Worm (Caenorhabditis elegans) whole organism, L4 larva: ENCODE data around the gene T16G12.1.
"Not testable (repeated sequence)": the region's sequence is repeated elsewhere in the genome, so short reads cannot be mapped to it uniquely, and the experiment has no call there.

Experiments
- F10B5.3 ChIP-seq: sonication (generic microtip); optimal IDR thresholded peaks from 2 replicates; lab custom pipeline; 2016; ENCODE audit warnings: mild to moderate bottlenecking, missing genetic modification characterization, missing compliant biosample characterization
- F26F4.8 ChIP-seq: fragments of 200-800 bp; sonication (Bioruptor generic); conservative IDR thresholded peaks from 2 replicates; pipeline ENCODE4 v1.3.6; 2022; ENCODE audit warnings: missing genetic modification characterization, missing compliant biosample characterization
- F44E2.7 ChIP-seq: fragments of 200-800 bp; sonication (Bioruptor generic); IDR thresholded peaks from 2 replicates; pipeline ENCODE4 v2.1.2; 2022; ENCODE audit warnings: missing genetic modification characterization, missing compliant biosample characterization
- T20F7.1 ChIP-seq: fragments of 200-800 bp; sonication (Bioruptor generic); optimal IDR thresholded peaks from 2 replicates; lab custom pipeline; 2018; ENCODE audit warnings: mild to moderate bottlenecking, missing genetic modification characterization, missing compliant biosample characterization
- aha-1 ChIP-seq: fragments of 150-350 bp; peaks from one replicate; lab custom pipeline; 2014; ENCODE audit warnings: missing biosample characterization, missing genetic modification characterization
- aly-2 ChIP-seq: sonication (generic microtip); optimal IDR thresholded peaks from 2 replicates; lab custom pipeline; 2018; ENCODE audit warnings: missing biosample characterization, missing genetic modification characterization
- arid-1 ChIP-seq: fragments of 200-800 bp; sonication (Bioruptor generic); conservative IDR thresholded peaks from 2 replicates; pipeline ENCODE4 v1.3.6; 2022; ENCODE audit warnings: missing genetic modification reagents, missing genetic modification characterization, missing compliant biosample characterization
- attf-4 ChIP-seq: sonication (generic microtip); optimal IDR thresholded peaks from 3 replicates; lab custom pipeline; 2017; ENCODE audit warnings: missing biosample characterization, missing genetic modification characterization
- ceh-32 ChIP-seq: sonication (generic microtip); optimal IDR thresholded peaks from 2 replicates; lab custom pipeline; 2016; ENCODE audit warnings: mild to moderate bottlenecking, missing genetic modification characterization, missing compliant biosample characterization; ENCODE audit not compliant: poor library complexity
- cey-2 ChIP-seq: sonication (generic microtip); optimal IDR thresholded peaks from 3 replicates; lab custom pipeline; 2017; ENCODE audit warnings: missing genetic modification characterization, mild to moderate bottlenecking, missing compliant biosample characterization, antibody characterized with exemption, borderline replicate concordance; ENCODE audit not compliant: insufficient read depth
- ctbp-1 ChIP-seq: fragments of 200-800 bp; sonication (Bioruptor generic); IDR thresholded peaks from 2 replicates; pipeline ENCODE4 v1.3.6; 2022; ENCODE audit warnings: missing genetic modification reagents, missing genetic modification characterization, missing compliant biosample characterization
- daf-8 ChIP-seq: fragments of 200-800 bp; sonication (Bioruptor generic); IDR thresholded peaks from 2 replicates; pipeline ENCODE4 v1.3.6; 2022; ENCODE audit warnings: missing genetic modification characterization, missing compliant biosample characterization
- dmd-6 ChIP-seq: fragments of 200-800 bp; sonication (Bioruptor generic); IDR thresholded peaks from 2 replicates; pipeline ENCODE4 v1.3.6; 2022; ENCODE audit warnings: missing genetic modification reagents, missing genetic modification characterization, missing compliant biosample characterization
- dmd-8 ChIP-seq: fragments of 200-800 bp; sonication (Bioruptor generic); IDR thresholded peaks from 2 replicates; pipeline ENCODE4 v1.3.6; 2022; ENCODE audit warnings: missing genetic modification characterization, missing compliant biosample characterization
- fkh-10 ChIP-seq: fragments of 150-350 bp; optimal IDR thresholded peaks from 2 replicates; lab custom pipeline; 2014; ENCODE audit warnings: missing biosample characterization, missing genetic modification reagents, missing genetic modification characterization
- fos-1 ChIP-seq: fragments of 150-350 bp; optimal IDR thresholded peaks from 2 replicates; lab custom pipeline; 2014; ENCODE audit warnings: missing biosample characterization, missing genetic modification characterization
- hlh-30 ChIP-seq: sonication (generic microtip); optimal IDR thresholded peaks from 2 replicates; lab custom pipeline; 2017; ENCODE audit warnings: antibody characterized with exemption, mild to moderate bottlenecking, missing genetic modification characterization, missing compliant biosample characterization; ENCODE audit not compliant: insufficient read depth
- jun-1 ChIP-seq: fragments of 150-350 bp; optimal IDR thresholded peaks from 2 replicates; lab custom pipeline; 2014; ENCODE audit warnings: missing biosample characterization, missing genetic modification reagents, missing genetic modification characterization
- lin-1 ChIP-seq: fragments of 200-800 bp; sonication (Bioruptor generic); IDR thresholded peaks from 2 replicates; pipeline ENCODE4 v1.3.6; 2022; ENCODE audit warnings: missing genetic modification reagents, missing genetic modification characterization, missing compliant biosample characterization
- lin-13 ChIP-seq: fragments of 150-350 bp; optimal IDR thresholded peaks from 2 replicates; lab custom pipeline; 2014; ENCODE audit warnings: missing biosample characterization, missing genetic modification reagents, missing genetic modification characterization
- lin-15B ChIP-seq: fragments of 150-350 bp; sonication (generic microtip); optimal IDR thresholded peaks from 3 replicates; lab custom pipeline; 2014; ENCODE audit warnings: missing biosample characterization, missing genetic modification characterization
- lin-29 ChIP-seq: fragments of 200-800 bp; sonication (Bioruptor generic); IDR thresholded peaks from 2 replicates; pipeline ENCODE4 v1.3.6; 2022; ENCODE audit warnings: missing genetic modification reagents, missing genetic modification characterization, missing compliant biosample characterization
- madf-5 ChIP-seq, 2 experiments: fragments of 200-800 bp; sonication (Bioruptor generic); IDR thresholded peaks; 2 replicates each; pipeline ENCODE4 v1.3.6; 2022; ENCODE audit warnings: missing compliant biosample characterization in 2 of 2, missing genetic modification characterization in 2 of 2
- madf-9 ChIP-seq: fragments of 200-800 bp; sonication (Bioruptor generic); conservative IDR thresholded peaks from 2 replicates; pipeline ENCODE4 v1.3.6; 2022; ENCODE audit warnings: missing genetic modification reagents, missing genetic modification characterization, missing compliant biosample characterization
- mdl-1 ChIP-seq, 2 experiments: fragments of 150-350 bp in 1 of 2; sonication (generic microtip) in 1 of 2; optimal IDR thresholded peaks; 2 replicates each; lab custom pipeline; 2014 to 2017; ENCODE audit warnings: missing biosample characterization in 2 of 2, missing genetic modification characterization in 2 of 2
- mdt-29 ChIP-seq: fragments of 200-800 bp; sonication (Bioruptor generic); IDR thresholded peaks from 2 replicates; pipeline ENCODE4 v1.3.6; 2022; ENCODE audit warnings: missing genetic modification reagents, missing genetic modification characterization, missing compliant biosample characterization
- mxl-2 ChIP-seq: fragments of 200-800 bp; sonication (Bioruptor generic); conservative IDR thresholded peaks from 2 replicates; pipeline ENCODE4 v1.3.6; 2022; ENCODE audit warnings: missing genetic modification reagents, missing genetic modification characterization, missing compliant biosample characterization
- nhr-10 ChIP-seq: fragments of 150-350 bp; optimal IDR thresholded peaks from 2 replicates; lab custom pipeline; 2014; ENCODE audit warnings: missing biosample characterization, missing genetic modification characterization
- nhr-11 ChIP-seq: fragments of 150-350 bp; optimal IDR thresholded peaks from 2 replicates; lab custom pipeline; 2014; ENCODE audit warnings: missing biosample characterization, missing genetic modification characterization
- nhr-111 ChIP-seq: fragments of 200-800 bp; sonication (Bioruptor generic); optimal IDR thresholded peaks from 2 replicates; lab custom pipeline; 2018; ENCODE audit warnings: mild to moderate bottlenecking, missing genetic modification characterization, missing compliant biosample characterization
- nhr-76 ChIP-seq: fragments of 150-350 bp; optimal IDR thresholded peaks from 2 replicates; lab custom pipeline; 2014; ENCODE audit warnings: missing biosample characterization, missing genetic modification characterization
- pqm-1 ChIP-seq: sonication (generic microtip); optimal IDR thresholded peaks from 2 replicates; lab custom pipeline; 2017; ENCODE audit warnings: missing biosample characterization, missing genetic modification characterization
- saeg-2 ChIP-seq: fragments of 200-800 bp; sonication (Bioruptor generic); IDR thresholded peaks from 2 replicates; pipeline ENCODE4 v1.3.6; 2022; ENCODE audit warnings: missing genetic modification reagents, missing genetic modification characterization, missing compliant biosample characterization
- sdz-12 ChIP-seq: fragments of 200-800 bp; sonication (Bioruptor generic); optimal IDR thresholded peaks from 2 replicates; lab custom pipeline; 2018; ENCODE audit warnings: mild to moderate bottlenecking, missing genetic modification characterization, missing compliant biosample characterization
- set-16 ChIP-seq: fragments of 200-800 bp; sonication (Bioruptor generic); IDR thresholded peaks from 2 replicates; pipeline ENCODE4 v1.3.6; 2022; ENCODE audit warnings: missing genetic modification reagents, missing genetic modification characterization, missing compliant biosample characterization
- snpc-4 ChIP-seq: fragments of 150-350 bp; optimal IDR thresholded peaks from 2 replicates; lab custom pipeline; 2014; ENCODE audit warnings: missing biosample characterization, missing genetic modification characterization
- unc-62 ChIP-seq, 3 experiments: fragments of 150-350 bp in 1 of 3; sonication (generic microtip); optimal IDR thresholded peaks in 2 of 3; peaks in 1 of 3; 1 replicate in 1 of 3; 2 replicates in 2 of 3; lab custom pipeline; 2014 to 2017; ENCODE audit warnings: missing biosample characterization in 3 of 3, missing genetic modification characterization in 3 of 3, missing genetic modification reagents in 3 of 3, missing genotype in 1 of 3
- zfp-2 ChIP-seq: sonication (generic microtip); optimal IDR thresholded peaks from 2 replicates; lab custom pipeline; 2016; ENCODE audit warnings: mild to moderate bottlenecking, missing genetic modification characterization, missing compliant biosample characterization
- zip-2 ChIP-seq: fragments of 150-350 bp; optimal IDR thresholded peaks from 2 replicates; lab custom pipeline; 2014; ENCODE audit warnings: missing biosample characterization, missing genetic modification characterization
- ztf-7 ChIP-seq: fragments of 150-350 bp; optimal IDR thresholded peaks from 2 replicates; lab custom pipeline; 2014; ENCODE audit warnings: missing biosample characterization, missing genetic modification characterization

The T16G12.1 gene

DNA sequence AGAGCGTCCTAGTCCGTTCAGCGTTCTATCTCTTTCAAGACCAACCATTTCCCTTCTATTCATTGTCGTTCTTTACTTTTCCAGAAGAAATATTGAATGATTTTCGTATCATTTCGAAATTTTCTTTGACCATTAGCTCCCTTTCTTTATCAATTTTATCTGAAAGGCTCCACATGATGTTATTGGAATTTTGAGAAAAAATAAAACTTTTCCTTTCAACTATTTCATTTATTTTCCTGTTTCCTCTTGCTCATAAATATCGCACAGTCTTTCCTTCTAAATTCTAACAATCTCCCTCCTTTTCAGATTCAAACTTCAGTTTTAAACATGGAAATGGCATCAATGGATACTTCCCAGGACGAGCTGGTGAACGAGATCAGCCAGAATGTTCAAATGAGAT, 7.9 kb upstream of the T16G12.1 start, which contains the start of gene T16G12.4:
Gene T16G12.4 (plus strand): TSS at position 301 of the 400 bp plus-strand sequence.
- TF ChIP-seq nhr-76 (tag; lab: Kevin White, UChicago) (no peak), fos-1 (tag; lab: Kevin White, UChicago) (no peak), mxl-2 (GFP tag; lab: Robert Waterston, UW) (no peak), zip-2 (tag; lab: Kevin White, UChicago) (no peak), F44E2.7 (GFP tag; lab: Robert Waterston, UW) (no peak), jun-1 (tag; lab: Kevin White, UChicago) (no peak), lin-15B (tag; lab: Kevin White, UChicago) (no peak), unc-62 (GFP tag; optimal IDR thresholded peaks at IDR 0.05 in 1 of 2; lab: Kevin White, UChicago) (peak in 1 of 2 experiments; percentile 11), unc-62 (tag; optimal IDR thresholded peaks at IDR 0.05; lab: Kevin White, UChicago) (no peak)

DNA sequence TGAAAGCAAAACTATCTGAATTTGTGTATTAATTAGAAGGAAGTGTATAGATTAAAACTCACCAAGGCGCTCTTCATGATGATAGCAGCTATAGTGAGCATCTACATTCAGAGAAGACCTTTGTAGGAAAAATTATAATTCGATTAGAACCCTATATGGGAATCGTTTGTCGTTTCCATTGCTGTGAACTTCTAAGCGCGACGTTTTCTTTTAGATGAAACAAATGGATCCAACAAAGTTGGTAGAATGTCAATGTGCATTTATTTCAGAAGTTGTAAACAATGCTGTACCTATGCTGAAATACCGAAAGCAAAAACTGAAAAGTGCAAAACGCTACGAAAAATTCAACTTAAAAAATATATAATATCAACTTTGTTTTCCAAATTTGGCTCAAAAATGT, 6.4 kb upstream of the T16G12.1 start, which contains the start of gene T16G12.10:
Gene T16G12.10 (minus strand): TSS at position 101 of the 400 bp plus-strand sequence.
- TF ChIP-seq hlh-30 (tag; lab: Kevin White, UChicago) (no peak), nhr-11 (tag; lab: Kevin White, UChicago) (no peak), mdt-29 (GFP tag; lab: Robert Waterston, UW) (no peak), saeg-2 (GFP tag; lab: Robert Waterston, UW) (no peak), madf-5 (GFP tag; IDR thresholded peaks at IDR 0.05; lab: Robert Waterston, UW) (no peak), aly-2 (tag; lab: Kevin White, UChicago) (no peak), aha-1 (tag; lab: Kevin White, UChicago) (no peak), F44E2.7 (GFP tag; lab: Robert Waterston, UW) (no peak), fkh-10 (no peak), mdl-1 (tag; optimal IDR thresholded peaks at IDR 0.05; lab: Kevin White, UChicago) (no peak), madf-9 (no peak), F26F4.8 (no peak), nhr-111 (no peak), dmd-8 (no peak), ceh-32 (no peak), nhr-10 (tag; lab: Kevin White, UChicago) (no peak), daf-8 (GFP tag; lab: Robert Waterston, UW) (no peak), T20F7.1 (GFP tag; lab: Kevin White, UChicago) (no peak), dmd-6 (GFP tag; lab: Robert Waterston, UW) (no peak), F10B5.3 (tag; lab: Kevin White, UChicago) (no peak)

ce11 chrIII:10053312-10053711, 3.7 kb upstream of the T16G12.1 start, which contains the start of gene T16G12.12:
Gene T16G12.12, plus strand, starts transcription at chrIII:10053612.
- TF ChIP-seq sdz-12 (GFP tag; lab: Kevin White, UChicago); mdl-1 (tag; optimal IDR thresholded peaks at IDR 0.05; lab: Kevin White, UChicago); attf-4 (tag; lab: Kevin White, UChicago): not testable (repeated sequence)

DNA sequence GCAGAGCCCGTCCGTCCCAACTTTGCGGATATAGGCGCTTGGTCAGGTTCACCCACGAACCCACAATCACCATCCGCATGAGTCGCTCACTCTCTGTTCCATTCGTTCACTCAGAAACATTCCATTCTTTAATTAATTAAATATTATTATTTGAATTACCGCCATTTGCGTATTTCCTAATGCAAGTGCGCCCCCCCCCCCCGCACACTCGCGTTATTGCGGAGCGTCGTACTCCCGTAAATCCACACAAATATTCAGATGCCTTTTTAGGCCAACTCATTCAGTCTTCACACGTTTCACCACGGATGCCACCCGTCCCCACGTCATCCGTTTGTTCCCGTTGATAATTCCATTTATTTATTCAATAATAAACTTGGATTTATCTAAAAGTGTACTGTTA, 664 bp upstream of the T16G12.1 start, which contains the start of gene T16G12.3:
Gene T16G12.3 (plus strand): TSS at position 301 of the 400 bp plus-strand sequence.
- TF ChIP-seq lin-13; zfp-2 (tag; lab: Kevin White, UChicago); ztf-7 (tag; lab: Kevin White, UChicago): not testable (repeated sequence)

DNA sequence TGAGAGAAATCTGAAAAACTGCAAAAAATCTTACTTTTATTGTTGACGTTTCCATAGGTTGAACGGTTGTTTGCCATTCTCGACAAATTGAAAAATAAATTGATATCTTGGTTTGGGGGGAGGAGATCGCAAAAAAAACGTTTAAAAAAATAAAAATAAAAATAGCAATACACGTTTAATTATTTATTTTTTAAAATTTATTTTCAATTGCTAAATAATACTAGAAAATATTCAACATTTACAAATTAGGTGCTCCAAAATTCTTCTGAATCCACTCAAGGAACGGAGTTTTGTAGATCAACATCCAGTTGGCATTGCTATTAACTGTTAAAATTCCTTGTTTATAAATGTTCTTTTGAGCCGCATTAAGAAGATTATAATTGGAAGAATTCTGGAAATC, 9.6 kb downstream of the T16G12.1 start, which contains the start of gene T16G12.7:
Gene T16G12.7 (minus strand): TSS at position 101 of the 400 bp plus-strand sequence.
- TF ChIP-seq cey-2 (no peak), jun-1 (tag; lab: Kevin White, UChicago) (no peak), mdl-1 (tag; optimal IDR thresholded peaks at IDR 0.05; lab: Kevin White, UChicago) (no peak), snpc-4 (no peak), lin-29 (GFP tag; lab: Robert Waterston, UW) (no peak), ctbp-1 (GFP tag; lab: Robert Waterston, UW) (no peak), set-16 (GFP tag; lab: Robert Waterston, UW) (no peak), lin-1 (GFP tag; lab: Robert Waterston, UW) (no peak), attf-4 (tag; lab: Kevin White, UChicago) (no peak), madf-9 (no peak), pqm-1 (no peak), arid-1 (GFP tag; lab: Robert Waterston, UW) (no peak)
